Worm (Caenorhabditis elegans): ENCODE results near the gene C49F8.15.

ce11 chrX:13379072-13379471, 16.7 kb upstream of the C49F8.15 start:
- no peak for TF ChIP-seq nhr-237 (tag; optimal IDR thresholded peaks at IDR 0.05)
- no peak for TF ChIP-seq tbx-2 (tag; optimal IDR thresholded peaks at IDR 0.05)
- TF ChIP-seq egl-27 (tag; optimal IDR thresholded peaks at IDR 0.05): no peak
- TF ChIP-seq mml-1 (tag; optimal IDR thresholded peaks at IDR 0.05): no peak
- no peak for TF ChIP-seq ceh-82 (tag; optimal IDR thresholded peaks at IDR 0.05)
